Worm (Caenorhabditis elegans) whole organism, late embryonic: ENCODE results near the gene W02B8.1.

ENCODE experiments used
- T23F11.4 ChIP-seq: fragments of 200-800 bp; sonication (Bioruptor generic); optimal IDR thresholded peaks from 2 replicates; lab custom pipeline; 2018; ENCODE audit warnings: mild to moderate bottlenecking, missing genetic modification characterization, missing compliant biosample characterization
- Y22D7AL.16 ChIP-seq: sonication (generic microtip); optimal IDR thresholded peaks from 2 replicates; lab custom pipeline; 2016; ENCODE audit warnings: missing genetic modification characterization, missing compliant biosample characterization
- ceh-19 ChIP-seq: fragments of 200-800 bp; sonication (Bioruptor generic); optimal IDR thresholded peaks from 2 replicates; lab custom pipeline; 2018; ENCODE audit warnings: mild to moderate bottlenecking, missing genetic modification characterization, missing compliant biosample characterization
- ceh-30 ChIP-seq: fragments of 150-350 bp; optimal IDR thresholded peaks from 2 replicates; lab custom pipeline; 2014; ENCODE audit warnings: missing biosample characterization, missing genetic modification characterization
- ceh-31 ChIP-seq: sonication (generic microtip); optimal IDR thresholded peaks from 2 replicates; lab custom pipeline; 2016; ENCODE audit warnings: missing genetic modification characterization, missing compliant biosample characterization
- ceh-45 ChIP-seq: fragments of 200-800 bp; sonication (Bioruptor generic); IDR thresholded peaks from 2 replicates; pipeline ENCODE4 v1.3.6; 2022; ENCODE audit warnings: missing genetic modification reagents, missing genetic modification characterization, missing compliant biosample characterization
- ceh-48 ChIP-seq: sonication (generic microtip); optimal IDR thresholded peaks from 2 replicates; lab custom pipeline; 2016; ENCODE audit warnings: missing genetic modification characterization, inconsistent platforms, missing compliant biosample characterization
- dve-1 ChIP-seq: sonication (generic microtip); optimal IDR thresholded peaks from 2 replicates; lab custom pipeline; 2017; ENCODE audit warnings: antibody characterized with exemption, mild to moderate bottlenecking, missing genetic modification characterization, missing compliant biosample characterization
- elt-4 ChIP-seq: sonication (generic microtip); optimal IDR thresholded peaks from 2 replicates; lab custom pipeline; 2016; ENCODE audit warnings: missing genetic modification characterization, missing compliant biosample characterization
- ets-4 ChIP-seq: sonication (generic microtip); optimal IDR thresholded peaks from 2 replicates; lab custom pipeline; 2016; ENCODE audit warnings: missing genetic modification characterization, missing compliant biosample characterization
- fax-1 ChIP-seq: sonication (generic microtip); optimal IDR thresholded peaks from 2 replicates; lab custom pipeline; 2016; ENCODE audit warnings: missing genotype, missing genetic modification characterization, missing compliant biosample characterization
- fkh-6 ChIP-seq: sonication (generic microtip); optimal IDR thresholded peaks from 2 replicates; lab custom pipeline; 2016; ENCODE audit warnings: missing genetic modification characterization, missing compliant biosample characterization
- gmeb-2 ChIP-seq: sonication (generic microtip); optimal IDR thresholded peaks from 2 replicates; lab custom pipeline; 2016; ENCODE audit warnings: missing genetic modification characterization, inconsistent platforms, missing compliant biosample characterization
- hlh-13 ChIP-seq: fragments of 200-800 bp; sonication (Bioruptor generic); optimal IDR thresholded peaks from 2 replicates; lab custom pipeline; 2018; ENCODE audit warnings: mild to moderate bottlenecking, missing genetic modification characterization, missing compliant biosample characterization
- hlh-30 ChIP-seq: sonication (generic microtip); optimal IDR thresholded peaks from 2 replicates; lab custom pipeline; 2017; ENCODE audit warnings: antibody characterized with exemption, missing genetic modification characterization, missing compliant biosample characterization; ENCODE audit not compliant: insufficient read depth
- lim-6 ChIP-seq: sonication (generic microtip); optimal IDR thresholded peaks from 2 replicates; lab custom pipeline; 2016; ENCODE audit warnings: missing genetic modification characterization, missing compliant biosample characterization
- mec-3 ChIP-seq: sonication (generic microtip); optimal IDR thresholded peaks from 2 replicates; lab custom pipeline; 2016; ENCODE audit warnings: borderline replicate concordance, missing genetic modification characterization, missing compliant biosample characterization
- nfya-1 ChIP-seq: sonication (generic microtip); optimal IDR thresholded peaks from 2 replicates; lab custom pipeline; 2017; ENCODE audit warnings: missing genetic modification characterization, mild to moderate bottlenecking, missing compliant biosample characterization, antibody characterized with exemption, moderate library complexity
- nhr-11 ChIP-seq: fragments of 150-350 bp; optimal IDR thresholded peaks from 2 replicates; lab custom pipeline; 2014; ENCODE audit warnings: missing biosample characterization, missing genetic modification characterization
- nhr-232 ChIP-seq: sonication (generic microtip); optimal IDR thresholded peaks from 2 replicates; lab custom pipeline; 2016; ENCODE audit warnings: missing genetic modification characterization, missing compliant biosample characterization
- odd-2 ChIP-seq: sonication (generic microtip); optimal IDR thresholded peaks from 2 replicates; lab custom pipeline; 2017; ENCODE audit warnings: antibody characterized with exemption, mild to moderate bottlenecking, missing genetic modification characterization, missing compliant biosample characterization
- pat-9 ChIP-seq: fragments of 200-800 bp; sonication (Bioruptor generic); optimal IDR thresholded peaks from 2 replicates; lab custom pipeline; 2018; ENCODE audit warnings: mild to moderate bottlenecking, missing genetic modification characterization, moderate library complexity, missing compliant biosample characterization
- pha-4 ChIP-seq: fragments of 150-350 bp; optimal IDR thresholded peaks from 2 replicates; lab custom pipeline; 2018; ENCODE audit warnings: missing biosample characterization, missing genetic modification reagents, missing genetic modification characterization
- ref-2 ChIP-seq: sonication (generic microtip); optimal IDR thresholded peaks from 2 replicates; lab custom pipeline; 2016; ENCODE audit warnings: missing genetic modification characterization, missing compliant biosample characterization
- rnt-1 ChIP-seq: sonication (generic microtip); optimal IDR thresholded peaks from 2 replicates; lab custom pipeline; 2016; ENCODE audit warnings: missing genetic modification characterization, missing compliant biosample characterization
- sdc-2 ChIP-seq: sonication (generic microtip); optimal IDR thresholded peaks from 2 replicates; lab custom pipeline; 2016; ENCODE audit warnings: missing genotype, missing genetic modification characterization, missing compliant biosample characterization
- tbx-2 ChIP-seq: sonication (generic microtip); optimal IDR thresholded peaks from 2 replicates; lab custom pipeline; 2016; ENCODE audit warnings: missing genetic modification characterization, missing compliant biosample characterization
- ttx-3 ChIP-seq: sonication (generic microtip); optimal IDR thresholded peaks from 2 replicates; lab custom pipeline; 2016; ENCODE audit warnings: missing genetic modification reagents, missing genetic modification characterization, missing compliant biosample characterization
- unc-3 ChIP-seq, 2 experiments: fragments of 200-800 bp in 1 of 2; sonication (Bioruptor generic) in 1 of 2; sonication (generic microtip) in 1 of 2; conservative IDR thresholded peaks in 1 of 2; optimal IDR thresholded peaks in 1 of 2; 2 replicates each; pipeline versions ENCODE4 v1.3.6 to Lab custom; 2016 to 2022; ENCODE audit warnings: missing compliant biosample characterization in 2 of 2, missing genetic modification characterization in 2 of 2, missing genetic modification reagents in 1 of 2
- unc-55 ChIP-seq: sonication (generic microtip); optimal IDR thresholded peaks from 2 replicates; lab custom pipeline; 2017; ENCODE audit warnings: missing biosample characterization, missing genetic modification reagents, missing genetic modification characterization
- zip-5 ChIP-seq: sonication (generic microtip); optimal IDR thresholded peaks from 2 replicates; lab custom pipeline; 2016; ENCODE audit warnings: missing genetic modification characterization, missing compliant biosample characterization

Gene W02B8.1

ce11 chrII:13935907-13936306, 34.0 kb upstream of the W02B8.1 start:
- TF ChIP-seq sdc-2: no peak
- no peak for TF ChIP-seq T23F11.4 (GFP tag; lab: Kevin White, UChicago)
- no peak for TF ChIP-seq zip-5 (tag; lab: Kevin White, UChicago)
- no peak for TF ChIP-seq ceh-19 (GFP tag; lab: Kevin White, UChicago)
- TF ChIP-seq fax-1 (tag; lab: Kevin White, UChicago): no peak

ce11 chrII:13933534-13933933, 31.6 kb upstream of the W02B8.1 start:
- no peak for TF ChIP-seq unc-55 (GFP tag; lab: Kevin White, UChicago)
- TF ChIP-seq pha-4 (tag; lab: Kevin White, UChicago): no peak
- TF ChIP-seq elt-4 (tag; lab: Kevin White, UChicago): no peak
- TF ChIP-seq hlh-13 (GFP tag; lab: Kevin White, UChicago): no peak
- TF ChIP-seq nfya-1 (tag; lab: Kevin White, UChicago): no peak
- TF ChIP-seq ceh-19 (GFP tag; lab: Kevin White, UChicago): no peak

ce11 chrII:13931944-13932343, 30.0 kb upstream of the W02B8.1 start, which contains the start of gene hot-3:
TSS of gene hot-3 (minus strand) at chrII:13932044.
- TF ChIP-seq fkh-6 (tag; lab: Kevin White, UChicago): no peak
- no peak for TF ChIP-seq ets-4
- TF ChIP-seq unc-3 (GFP tag; conservative IDR thresholded peaks at IDR 0.05; lab: Robert Waterston, UW): no peak
- no peak for TF ChIP-seq unc-3 (tag; optimal IDR thresholded peaks at IDR 0.05; lab: Kevin White, UChicago)
- TF ChIP-seq ttx-3: no peak
- TF ChIP-seq nfya-1 (tag; lab: Kevin White, UChicago): no peak
- no peak for TF ChIP-seq ceh-45 (GFP tag; lab: Robert Waterston, UW)
- TF ChIP-seq ref-2: no peak
- no peak for TF ChIP-seq tbx-2 (tag; lab: Kevin White, UChicago)
- TF ChIP-seq hlh-30 (tag; lab: Kevin White, UChicago): no peak
- TF ChIP-seq mec-3 (tag; lab: Kevin White, UChicago): no peak
- TF ChIP-seq pat-9: no peak
- no peak for TF ChIP-seq ceh-31
- no peak for TF ChIP-seq dve-1 (tag; lab: Kevin White, UChicago)
- TF ChIP-seq rnt-1 (tag; lab: Kevin White, UChicago): no peak
- TF ChIP-seq ceh-30 (tag; lab: Kevin White, UChicago): no peak

ce11 chrII:13924909-13925308, 23.0 kb upstream of the W02B8.1 start, which contains the start of gene mltn-5:
TSS of gene mltn-5 (plus strand) at chrII:13925209.
- no peak for TF ChIP-seq lim-6 (tag; lab: Kevin White, UChicago)
- no peak for TF ChIP-seq nhr-11 (tag; lab: Kevin White, UChicago)
- TF ChIP-seq Y22D7AL.16 (tag; lab: Kevin White, UChicago): no peak
- no peak for TF ChIP-seq gmeb-2 (tag; lab: Kevin White, UChicago)
- TF ChIP-seq fkh-6 (tag; lab: Kevin White, UChicago): no peak

- TF ChIP-seq ceh-48 (tag; lab: Kevin White, UChicago): no peak
- no peak for TF ChIP-seq nhr-232
Observed at ce11 chrII:13919100-13919499, 17.2 kb upstream of the W02B8.1 start.

ce11 chrII:13916040-13916439, 14.1 kb upstream of the W02B8.1 start, which contains the start of gene mltn-3:
TSS of gene mltn-3 (plus strand) at chrII:13916340.
- no peak for TF ChIP-seq odd-2 (tag; lab: Kevin White, UChicago)
- TF ChIP-seq fax-1 (tag; lab: Kevin White, UChicago): no peak
